Worm (Caenorhabditis elegans) whole organism, early embryonic: ENCODE data around the gene mob-2.

Experiments
- B0310.2 ChIP-seq: sonication (generic microtip); optimal IDR thresholded peaks from 2 replicates; lab custom pipeline; 2016; ENCODE audit warnings: mild to moderate bottlenecking, missing genetic modification characterization, missing compliant biosample characterization
- aly-1 ChIP-seq: sonication (generic microtip); optimal IDR thresholded peaks from 2 replicates; lab custom pipeline; 2016; ENCODE audit warnings: missing genetic modification characterization, missing compliant biosample characterization
- ama-1 ChIP-seq: fragments of 150-350 bp; optimal IDR thresholded peaks from 2 replicates; lab custom pipeline; 2014
- ceh-13 ChIP-seq: fragments of 200-800 bp; sonication (Bioruptor generic); optimal IDR thresholded peaks from 2 replicates; lab custom pipeline; 2018; ENCODE audit warnings: mild to moderate bottlenecking, missing genetic modification characterization, missing compliant biosample characterization
- ets-7 ChIP-seq: sonication (generic microtip); optimal IDR thresholded peaks from 2 replicates; lab custom pipeline; 2016; ENCODE audit warnings: missing genotype, missing genetic modification characterization, missing compliant biosample characterization
- flt-1 ChIP-seq: fragments of 200-800 bp; sonication (Bioruptor generic); IDR thresholded peaks from 2 replicates; pipeline ENCODE4 v1.3.6; 2022; ENCODE audit warnings: missing genetic modification characterization, missing compliant biosample characterization
- hmbx-1 ChIP-seq: sonication (generic microtip); optimal IDR thresholded peaks from 2 replicates; lab custom pipeline; 2016; ENCODE audit warnings: mild to moderate bottlenecking, missing genetic modification characterization, missing compliant biosample characterization
- hnd-1 ChIP-seq: sonication (generic microtip); optimal IDR thresholded peaks from 2 replicates; lab custom pipeline; 2016; ENCODE audit warnings: missing genetic modification characterization, missing compliant biosample characterization
- pes-1 ChIP-seq: fragments of 200-800 bp; sonication (Bioruptor generic); IDR thresholded peaks from 2 replicates; pipeline ENCODE4 v1.3.6; 2022; ENCODE audit warnings: missing genetic modification reagents, missing genetic modification characterization, missing compliant biosample characterization
- tbx-37 ChIP-seq: fragments of 200-800 bp; sonication (Bioruptor generic); conservative IDR thresholded peaks from 2 replicates; pipeline ENCODE4 v1.3.6; 2022; ENCODE audit warnings: missing genetic modification reagents, missing genetic modification characterization, missing compliant biosample characterization
- tra-4 ChIP-seq: sonication (generic microtip); optimal IDR thresholded peaks from 2 replicates; lab custom pipeline; 2017; ENCODE audit warnings: missing genetic modification characterization, missing compliant biosample characterization

DNA sequence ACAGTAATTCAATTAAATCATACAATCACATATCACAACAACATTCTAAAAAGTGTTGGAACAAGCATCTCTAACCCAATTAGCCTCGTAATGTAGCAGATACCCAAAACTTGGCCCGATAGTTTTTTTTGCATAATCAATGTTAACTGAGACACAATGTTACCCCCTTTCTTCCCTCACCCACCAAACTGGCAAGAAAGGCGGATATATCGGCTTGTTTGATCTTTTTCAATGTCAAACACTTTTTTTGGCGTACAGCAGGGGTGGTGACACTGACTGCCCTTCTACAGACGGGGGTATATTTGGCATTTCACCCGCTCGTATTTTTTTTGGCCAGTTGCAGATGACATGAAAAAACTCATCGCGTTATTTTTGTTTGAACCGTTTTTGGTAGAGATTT is 59.9 kb downstream of the mob-2 start:
- no peak for TF ChIP-seq tra-4 (tag; lab: Kevin White, UChicago)
- no peak for TF ChIP-seq ets-7 (tag; lab: Kevin White, UChicago)
- no peak for TF ChIP-seq pes-1
- no peak for TF ChIP-seq B0310.2 (tag; lab: Kevin White, UChicago)
- TF ChIP-seq aly-1 (tag; lab: Kevin White, UChicago): no peak
- no peak for TF ChIP-seq flt-1 (GFP tag; lab: Robert Waterston, UW)
- TF ChIP-seq tbx-37 (GFP tag; lab: Robert Waterston, UW): no peak
- no peak for TF ChIP-seq hnd-1
- TF ChIP-seq ceh-13 (GFP tag; lab: Kevin White, UChicago): no peak
- TF ChIP-seq hmbx-1: no peak
- no peak for TF ChIP-seq ama-1
